Worm (Caenorhabditis elegans): ENCODE data around the gene R03G8.1.

R03G8.1 gene

ce11 chrX:13051405-13051804 lies 33.0 kb upstream of the R03G8.1 start, which contains the start of gene K03A11.1:
K03A11.1 (plus strand) TSS chrX:13051705.
- no peak for TF ChIP-seq nhr-10 (tag; optimal IDR thresholded peaks at IDR 0.05)
- no peak for TF ChIP-seq mxl-2 (GFP tag; conservative IDR thresholded peaks at IDR 0.05)
- TF ChIP-seq unc-130 (GFP tag; optimal IDR thresholded peaks at IDR 0.05) = no peak
- no peak for TF ChIP-seq tra-1 (GFP tag; IDR thresholded peaks at IDR 0.05)
- no peak for TF ChIP-seq F49E8.2 (tag; optimal IDR thresholded peaks at IDR 0.05; ENCODE audit: borderline replicate concordance)
- TF ChIP-seq ceh-62 (tag; optimal IDR thresholded peaks at IDR 0.05) = no peak
- TF ChIP-seq sdz-12 (GFP tag; optimal IDR thresholded peaks at IDR 0.05) = no peak
- TF ChIP-seq nhr-237 (tag; optimal IDR thresholded peaks at IDR 0.05) = no peak
- TF ChIP-seq R02D3.7 (tag; optimal IDR thresholded peaks at IDR 0.05) = no peak
- no peak for TF ChIP-seq madf-5 (GFP tag; IDR thresholded peaks at IDR 0.05)
- no peak for TF ChIP-seq hmg-1.1 (GFP tag; IDR thresholded peaks at IDR 0.05)
- TF ChIP-seq lir-3 (tag; optimal IDR thresholded peaks at IDR 0.05) = no peak
- TF ChIP-seq nhr-102 (tag; optimal IDR thresholded peaks at IDR 0.05) = no peak
- no peak for TF ChIP-seq mxl-3 (GFP tag; optimal IDR thresholded peaks at IDR 0.05)
- TF ChIP-seq nhr-28 (tag; optimal IDR thresholded peaks at IDR 0.05) = no peak
- TF ChIP-seq attf-4 (tag; optimal IDR thresholded peaks at IDR 0.05) = no peak

ce11 chrX:13055560-13055959 lies 28.8 kb upstream of the R03G8.1 start, which contains the start of gene K03A11.6:
K03A11.6 (plus strand) TSS chrX:13055860.
- TF ChIP-seq gei-8 (GFP tag; optimal IDR thresholded peaks at IDR 0.05) (no peak), lin-38 (GFP tag; IDR thresholded peaks at IDR 0.05) (no peak), lir-3 (tag; optimal IDR thresholded peaks at IDR 0.05) (no peak), fos-1 (tag; optimal IDR thresholded peaks at IDR 0.05) (no peak), mes-2 (tag; optimal IDR thresholded peaks at IDR 0.05; ENCODE audit: poor library complexity, severe bottlenecking) (no peak), snpc-4 (tag; optimal IDR thresholded peaks at IDR 0.05) (no peak), daf-8 (GFP tag; IDR thresholded peaks at IDR 0.05) (no peak), lin-13 (GFP tag; optimal IDR thresholded peaks at IDR 0.05) (no peak), vab-7 (GFP tag; IDR thresholded peaks at IDR 0.05) (no peak), T20F7.1 (GFP tag; optimal IDR thresholded peaks at IDR 0.05) (no peak), saeg-2 (GFP tag; IDR thresholded peaks at IDR 0.05) (no peak), unc-130 (GFP tag; optimal IDR thresholded peaks at IDR 0.05) (no peak), zip-2 (tag; optimal IDR thresholded peaks at IDR 0.05) (no peak), tag-97 (GFP tag; IDR thresholded peaks at IDR 0.05) (no peak), ceh-20 (GFP tag; IDR thresholded peaks at IDR 0.05) (no peak), D1046.2 (GFP tag; IDR thresholded peaks at IDR 0.05) (no peak), nhr-102 (tag; optimal IDR thresholded peaks at IDR 0.05) (no peak), ama-1 (optimal IDR thresholded peaks at IDR 0.05) (no peak), nhr-111 (GFP tag; optimal IDR thresholded peaks at IDR 0.05) (no peak), Y48G9A.11 (GFP tag; IDR thresholded peaks at IDR 0.05) (no peak)

DNA sequence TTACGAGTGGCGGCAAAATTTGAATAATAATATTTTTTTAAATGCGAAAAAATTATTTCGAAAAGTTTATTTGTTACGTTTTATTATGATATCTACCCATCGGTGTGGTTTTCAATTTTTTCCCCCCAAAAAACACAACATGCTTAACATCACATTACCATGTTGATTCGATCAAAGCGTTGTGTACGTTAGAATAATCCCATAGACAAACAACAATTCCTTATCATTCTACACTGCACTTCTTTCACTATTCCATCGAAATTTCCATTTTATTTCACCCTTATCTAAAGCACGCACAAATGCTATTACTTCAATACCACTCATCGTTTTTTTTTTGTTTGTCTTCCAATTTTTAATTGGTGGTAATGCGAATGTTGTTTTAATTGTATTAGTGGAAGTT lies 24.4 kb upstream of the R03G8.1 start:
- TF ChIP-seq unc-62 (GFP tag; optimal IDR thresholded peaks at IDR 0.05 in 1 of 2) (peak in 1 of 2 experiments; percentile 78), unc-62 (tag; optimal IDR thresholded peaks at IDR 0.05) (no peak), dmd-6 (GFP tag; IDR thresholded peaks at IDR 0.05) (peak; percentile 44), lin-1 (GFP tag; IDR thresholded peaks at IDR 0.05) (no peak), daf-16 (GFP tag; optimal IDR thresholded peaks at IDR 0.05) (no peak), daf-16 (tag; optimal IDR thresholded peaks at IDR 0.05) (peak; percentile 99), sdz-12 (GFP tag; optimal IDR thresholded peaks at IDR 0.05) (no peak), nhr-237 (tag; optimal IDR thresholded peaks at IDR 0.05) (no peak), cey-2 (tag; optimal IDR thresholded peaks at IDR 0.05; ENCODE audit: borderline replicate concordance, insufficient read depth) (no peak), ztf-7 (tag; optimal IDR thresholded peaks at IDR 0.05) (peak; percentile 69), D1046.2 (GFP tag; IDR thresholded peaks at IDR 0.05) (no peak), pqm-1 (tag; optimal IDR thresholded peaks at IDR 0.05) (peak; percentile 95), php-3 (GFP tag; IDR thresholded peaks at IDR 0.05) (peak; percentile 49; the same call in 1 of the 2 replicates), lin-39 (tag; optimal IDR thresholded peaks at IDR 0.05) (no peak), dve-1 (tag; optimal IDR thresholded peaks at IDR 0.05; ENCODE audit: insufficient read depth) (peak; percentile 78), zfp-3 (GFP tag; conservative IDR thresholded peaks at IDR 0.05) (no peak), nhr-28 (tag; optimal IDR thresholded peaks at IDR 0.05) (peak; percentile 80), mep-1 (tag; optimal IDR thresholded peaks at IDR 0.05) (no peak), hlh-11 (tag; optimal IDR thresholded peaks at IDR 0.05) (peak; percentile 62), T26A8.4 (GFP tag; IDR thresholded peaks at IDR 0.05) (no peak), nhr-77 (tag; optimal IDR thresholded peaks at IDR 0.05) (peak; percentile 36), ZK546.5 (tag; optimal IDR thresholded peaks at IDR 0.05) (no peak)

Data from whole organism, L4 larva.